Fruit fly (Drosophila melanogaster) whole organism, embryonic: ENCODE measurements around the gene Zip88E.

Experiments used
- CG10267 ChIP-seq: fragments of 200-800 bp; sonication (Bioruptor generic); optimal IDR thresholded peaks from 2 replicates; lab custom pipeline; 2018; ENCODE audit warnings: missing biosample characterization, mild to moderate bottlenecking, missing genetic modification characterization, moderate library complexity
- CG10543 ChIP-seq: fragments of 200-800 bp; sonication (Bioruptor generic); optimal IDR thresholded peaks from 3 replicates; lab custom pipeline; 2017; ENCODE audit warnings: missing biosample characterization, mild to moderate bottlenecking, missing genetic modification characterization, moderate library complexity
- CG12155 ChIP-seq: fragments of 200-800 bp; sonication (Bioruptor generic); optimal IDR thresholded peaks from 3 replicates; lab custom pipeline; 2016; ENCODE audit warnings: missing biosample characterization, missing genetic modification characterization
- CG12659 ChIP-seq: fragments of 200-800 bp; sonication (Bioruptor generic); optimal IDR thresholded peaks from 3 replicates; lab custom pipeline; 2017; ENCODE audit warnings: mild to moderate bottlenecking, missing biosample characterization, missing genetic modification reagents, missing genetic modification characterization
- CG13287 ChIP-seq: fragments of 200-800 bp; sonication (Bioruptor generic); IDR thresholded peaks from 2 replicates; pipeline ENCODE4 v1.3.6; 2022; ENCODE audit warnings: missing biosample characterization, missing genetic modification characterization; ENCODE audit not compliant: partially characterized antibody
- CG14965 ChIP-seq: fragments of 200-800 bp; sonication (Bioruptor generic); optimal IDR thresholded peaks from 2 replicates; lab custom pipeline; 2016; ENCODE audit warnings: missing biosample characterization, missing genetic modification characterization, borderline replicate concordance
- CG15479 ChIP-seq: fragments of 200-800 bp; sonication (Bioruptor generic); optimal IDR thresholded peaks from 3 replicates; lab custom pipeline; 2019; ENCODE audit warnings: missing biosample characterization, mild to moderate bottlenecking, missing genetic modification characterization, moderate library complexity
- CG15514 ChIP-seq: fragments of 200-800 bp; sonication (Bioruptor generic); optimal IDR thresholded peaks from 3 replicates; lab custom pipeline; 2017; ENCODE audit warnings: missing biosample characterization, missing genetic modification characterization, mild to moderate bottlenecking, moderate library complexity, missing genetic modification reagents
- CG15601 ChIP-seq: fragments of 200-800 bp; sonication (Bioruptor generic); optimal IDR thresholded peaks from 3 replicates; lab custom pipeline; 2019; ENCODE audit warnings: missing biosample characterization, mild to moderate bottlenecking, missing genetic modification characterization, moderate library complexity
- CG16863 ChIP-seq: fragments of 200-800 bp; sonication (Bioruptor generic); optimal IDR thresholded peaks from 3 replicates; lab custom pipeline; 2016; ENCODE audit warnings: missing biosample characterization, missing genetic modification characterization
- CG17802 ChIP-seq: fragments of 200-800 bp; sonication (Bioruptor generic); optimal IDR thresholded peaks from 2 replicates; lab custom pipeline; 2018; ENCODE audit warnings: missing biosample characterization, mild to moderate bottlenecking, missing genetic modification characterization, moderate library complexity
- CG17829 ChIP-seq: fragments of 200-800 bp; optimal IDR thresholded peaks from 2 replicates; lab custom pipeline; 2019; ENCODE audit warnings: missing biosample characterization, mild to moderate bottlenecking, missing genetic modification characterization, moderate library complexity
- CG17912 ChIP-seq: fragments of 200-800 bp; sonication (Bioruptor generic); optimal IDR thresholded peaks from 2 replicates; lab custom pipeline; 2018; ENCODE audit warnings: missing biosample characterization, mild to moderate bottlenecking, missing genetic modification characterization
- CG18476 ChIP-seq: fragments of 200-800 bp; sonication (Bioruptor generic); optimal IDR thresholded peaks from 2 replicates; lab custom pipeline; 2016; ENCODE audit warnings: missing biosample characterization, mild to moderate bottlenecking, missing genetic modification characterization
- CG2129 ChIP-seq: fragments of 200-800 bp; sonication (Bioruptor generic); IDR thresholded peaks from 2 replicates; pipeline ENCODE4 v1.3.6; 2022; ENCODE audit warnings: missing biosample characterization, missing genetic modification characterization; ENCODE audit not compliant: partially characterized antibody
- CG30020 ChIP-seq: fragments of 200-800 bp; optimal IDR thresholded peaks from 2 replicates; lab custom pipeline; 2019; ENCODE audit warnings: missing biosample characterization, mild to moderate bottlenecking, missing genetic modification characterization, moderate library complexity
- CG4328 ChIP-seq: fragments of 200-800 bp; sonication (Bioruptor generic); optimal IDR thresholded peaks from 3 replicates; lab custom pipeline; 2017; ENCODE audit warnings: missing biosample characterization, missing genetic modification reagents, missing genetic modification characterization
- CG6175 ChIP-seq: fragments of 200-800 bp; sonication (Bioruptor generic); IDR thresholded peaks from 3 replicates; pipeline ENCODE4 v1.3.6; 2022; ENCODE audit warnings: missing biosample characterization, missing genetic modification characterization
- CG6791 ChIP-seq: fragments of 200-800 bp; sonication (Bioruptor generic); IDR thresholded peaks from 3 replicates; pipeline ENCODE4 v1.3.6; 2022; ENCODE audit warnings: missing biosample characterization, missing genetic modification characterization; ENCODE audit not compliant: partially characterized antibody
- CG7839 ChIP-seq: fragments of 200-800 bp; sonication (Bioruptor generic); optimal IDR thresholded peaks from 3 replicates; lab custom pipeline; 2018; ENCODE audit warnings: missing biosample characterization, mild to moderate bottlenecking, missing genetic modification characterization, moderate library complexity
- CG8944 ChIP-seq: fragments of 200-800 bp; sonication (Bioruptor generic); optimal IDR thresholded peaks from 3 replicates; lab custom pipeline; 2016; ENCODE audit warnings: missing biosample characterization, missing genetic modification characterization
- CG9817 ChIP-seq: fragments of 200-800 bp; sonication (Bioruptor generic); optimal IDR thresholded peaks from 2 replicates; lab custom pipeline; 2018; ENCODE audit warnings: missing biosample characterization, mild to moderate bottlenecking, missing genetic modification characterization, moderate library complexity
- CG9932 ChIP-seq: fragments of 200-800 bp; sonication (Bioruptor generic); IDR thresholded peaks from 2 replicates; pipeline ENCODE4 v1.3.6; 2022; ENCODE audit warnings: missing biosample characterization, missing genetic modification characterization
- Dad ChIP-seq: fragments of 200-800 bp; sonication (Bioruptor generic); optimal IDR thresholded peaks from 3 replicates; lab custom pipeline; 2016; ENCODE audit warnings: missing biosample characterization, missing genetic modification characterization
- Deaf1 ChIP-seq: fragments of 200-800 bp; optimal IDR thresholded peaks from 3 replicates; lab custom pipeline; 2019; ENCODE audit warnings: missing biosample characterization, mild to moderate bottlenecking, missing genetic modification characterization, moderate library complexity
- Dip2 ChIP-seq: fragments of 200-800 bp; sonication (Bioruptor generic); IDR thresholded peaks from 2 replicates; pipeline ENCODE4 v1.3.6; 2022; ENCODE audit warnings: missing biosample characterization, missing genetic modification characterization
- HLH4C ChIP-seq: fragments of 200-800 bp; sonication (Bioruptor generic); IDR thresholded peaks from 3 replicates; pipeline ENCODE4 v1.3.6; 2022; ENCODE audit warnings: missing biosample characterization, missing genetic modification characterization; ENCODE audit not compliant: partially characterized antibody
- Hey ChIP-seq: fragments of 200-800 bp; sonication (Bioruptor generic); optimal IDR thresholded peaks from 3 replicates; lab custom pipeline; 2018; ENCODE audit warnings: missing biosample characterization, mild to moderate bottlenecking, missing genetic modification characterization
- Hr3 ChIP-seq: fragments of 200-800 bp; sonication (Bioruptor generic); optimal IDR thresholded peaks from 3 replicates; lab custom pipeline; 2016; ENCODE audit warnings: missing biosample characterization, missing genetic modification characterization
- Lim3 ChIP-seq: fragments of 200-800 bp; sonication (Bioruptor generic); IDR thresholded peaks from 2 replicates; pipeline ENCODE4 v1.3.6; 2022; ENCODE audit warnings: missing biosample characterization, missing genetic modification characterization
- Opbp ChIP-seq: fragments of 200-800 bp; sonication (Bioruptor generic); IDR thresholded peaks from 3 replicates; pipeline ENCODE4 v1.3.6; 2022; ENCODE audit warnings: missing biosample characterization, missing genetic modification characterization; ENCODE audit not compliant: partially characterized antibody
- Xbp1 ChIP-seq: fragments of 200-800 bp; sonication (Bioruptor generic); optimal IDR thresholded peaks from 3 replicates; lab custom pipeline; 2016; ENCODE audit warnings: missing biosample characterization, mild to moderate bottlenecking, missing genetic modification characterization
- ara ChIP-seq: fragments of 200-800 bp; sonication (Bioruptor generic); IDR thresholded peaks from 2 replicates; pipeline ENCODE4 v1.3.6; 2022; ENCODE audit warnings: missing biosample characterization, missing genetic modification characterization
- cad ChIP-seq: fragments of >200 bp; optimal IDR thresholded peaks from 2 replicates; lab custom pipeline; 2017; ENCODE audit warnings: missing biosample characterization, missing genetic modification characterization
- cas ChIP-seq: fragments of 200-800 bp; sonication (Bioruptor generic); IDR thresholded peaks from 2 replicates; pipeline ENCODE4 v1.3.6; 2022; ENCODE audit warnings: missing biosample characterization, missing genetic modification characterization
- crc ChIP-seq: fragments of 200-800 bp; sonication (Bioruptor generic); optimal IDR thresholded peaks from 2 replicates; lab custom pipeline; 2016; ENCODE audit warnings: missing biosample characterization, missing genetic modification characterization
- cwo ChIP-seq: fragments of 200-800 bp; sonication (Bioruptor generic); optimal IDR thresholded peaks from 3 replicates; lab custom pipeline; 2017; ENCODE audit warnings: missing biosample characterization, missing genetic modification characterization, mild to moderate bottlenecking, moderate library complexity, missing genetic modification reagents
- fd102C ChIP-seq: fragments of 200-800 bp; sonication (Bioruptor generic); optimal IDR thresholded peaks from 2 replicates; lab custom pipeline; 2018; ENCODE audit warnings: missing biosample characterization, mild to moderate bottlenecking, missing genetic modification characterization, moderate library complexity
- jigr1 ChIP-seq: fragments of 200-800 bp; sonication (Bioruptor generic); IDR thresholded peaks from 3 replicates; pipeline ENCODE4 v1.3.6; 2022; ENCODE audit warnings: missing biosample characterization, missing genetic modification characterization
- lbe ChIP-seq: fragments of 200-800 bp; sonication (Bioruptor generic); optimal IDR thresholded peaks from 2 replicates; lab custom pipeline; 2016; ENCODE audit warnings: missing biosample characterization, mild to moderate bottlenecking, missing genetic modification characterization
- lilli ChIP-seq: fragments of 200-800 bp; sonication (Bioruptor generic); optimal IDR thresholded peaks from 3 replicates; lab custom pipeline; 2016; ENCODE audit warnings: missing biosample characterization, missing genetic modification characterization
- phol ChIP-seq: fragments of 200-800 bp; sonication (Bioruptor generic); optimal IDR thresholded peaks from 3 replicates; lab custom pipeline; 2018; ENCODE audit warnings: missing biosample characterization, mild to moderate bottlenecking, missing genetic modification characterization, moderate library complexity
- pita ChIP-seq: fragments of 200-800 bp; sonication (Bioruptor generic); optimal IDR thresholded peaks from 2 replicates; lab custom pipeline; 2017; ENCODE audit warnings: missing biosample characterization, mild to moderate bottlenecking, missing genetic modification characterization
- sc ChIP-seq, 3 experiments: fragments of >200 bp in 2 of 3; fragments of 200-800 bp in 1 of 3; sonication (Bioruptor generic) in 1 of 3; optimal IDR thresholded peaks; 2 replicates in 2 of 3; 3 replicates in 1 of 3; lab custom pipeline; 2017; ENCODE audit warnings: mild to moderate bottlenecking in 1 of 3, missing biosample characterization in 1 of 3, missing genetic modification characterization in 1 of 3, missing genetic modification reagents in 1 of 3
- seq ChIP-seq: fragments of 200-800 bp; sonication (Bioruptor generic); IDR thresholded peaks from 2 replicates; pipeline ENCODE4 v1.3.6; 2022; ENCODE audit warnings: missing biosample characterization, missing genetic modification characterization
- so ChIP-seq: fragments of 200-800 bp; sonication (Bioruptor generic); IDR thresholded peaks from 3 replicates; pipeline ENCODE4 v1.3.6; 2022; ENCODE audit warnings: missing biosample characterization, missing genetic modification characterization
- stwl ChIP-seq: fragments of 200-800 bp; sonication (Bioruptor generic); optimal IDR thresholded peaks from 3 replicates; lab custom pipeline; 2018; ENCODE audit warnings: missing biosample characterization, mild to moderate bottlenecking, missing genetic modification characterization, moderate library complexity
- sug ChIP-seq: fragments of 200-800 bp; optimal IDR thresholded peaks from 2 replicates; lab custom pipeline; 2019; ENCODE audit warnings: missing biosample characterization, mild to moderate bottlenecking, missing genetic modification characterization, moderate library complexity
- zfh1 ChIP-seq: fragments of 200-800 bp; sonication (Bioruptor generic); IDR thresholded peaks from 3 replicates; pipeline ENCODE4 v1.3.6; 2022; ENCODE audit warnings: missing biosample characterization, missing genetic modification characterization

Zip88E gene

DNA sequence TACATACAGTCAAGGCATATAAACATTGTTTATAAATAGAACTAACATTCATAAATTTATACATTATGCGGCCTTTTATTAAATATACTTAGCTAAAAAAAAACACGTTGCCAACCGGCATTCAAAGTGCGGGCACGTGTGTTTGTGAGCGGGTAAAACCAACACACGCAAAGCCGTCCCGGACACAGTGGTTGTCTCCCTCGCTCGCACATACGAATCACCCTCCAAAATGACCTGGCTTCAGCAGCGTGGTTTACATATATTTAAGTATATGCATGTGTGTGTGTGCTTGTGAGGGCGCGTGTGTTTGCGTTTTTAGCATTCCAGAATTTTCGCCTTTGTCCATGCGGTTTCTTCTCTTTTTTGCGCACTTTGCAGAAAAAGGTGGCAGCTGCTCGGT, 25.0 kb upstream of the Zip88E start (continued):
- peak; percentile 30 for TF ChIP-seq lbe (GFP tag; lab: Kevin White, UChicago)
- peak; percentile 70 for TF ChIP-seq CG10543
- no peak for TF ChIP-seq CG8944
- peak; percentile 68 for TF ChIP-seq CG17912 (GFP tag; lab: Kevin White, UChicago)
- peak; percentile 64 for TF ChIP-seq Hey
- 0 out of 3 replicates have a peak, but pooled peaks have one; percentile 9 for TF ChIP-seq Opbp (GFP tag; lab: Robert Waterston, UW)
- no peak for TF ChIP-seq zfh1 (GFP tag; lab: Robert Waterston, UW)
- TF ChIP-seq CG18476 (GFP tag; lab: Kevin White, UChicago) = no peak
- TF ChIP-seq lilli = peak; percentile 30
- peak; percentile 82 for TF ChIP-seq CG15479
- peak; percentile 81 for TF ChIP-seq cwo
- no peak for TF ChIP-seq phol (tag; lab: Kevin White, UChicago)
- no peak for TF ChIP-seq cas (GFP tag; lab: Robert Waterston, UW)
- TF ChIP-seq, all 482 proteins: peak for 59

- TF ChIP-seq sug (peak; percentile 30), crc (GFP tag; lab: Kevin White, UChicago) (no peak), CG12659 (no peak), CG10267 (tag; lab: Kevin White, UChicago) (no peak), CG15514 (GFP tag; lab: Kevin White, UChicago) (no peak), CG30020 (tag; lab: Kevin White, UChicago) (no peak), Xbp1 (GFP tag; lab: Kevin White, UChicago) (no peak), CG9817 (tag; lab: Kevin White, UChicago) (no peak), Hey (no peak), fd102C (GFP tag; lab: Kevin White, UChicago) (no peak), CG7839 (tag; lab: Kevin White, UChicago) (no peak), CG15601 (tag; lab: Kevin White, UChicago) (no peak), cad (GFP tag; lab: Kevin White, UChicago) (no peak), Opbp (GFP tag; lab: Robert Waterston, UW) (no peak), HLH4C (no peak), CG2129 (GFP tag; lab: Robert Waterston, UW) (no peak), ara (GFP tag; lab: Robert Waterston, UW) (no peak), Dip2 (GFP tag; lab: Robert Waterston, UW) (no peak), Hr3 (GFP tag; lab: Kevin White, UChicago) (no peak), CG16863 (GFP tag; lab: Kevin White, UChicago) (no peak), CG14965 (GFP tag; lab: Kevin White, UChicago) (no peak), stwl (tag; lab: Kevin White, UChicago) (no peak), jigr1 (GFP tag; lab: Robert Waterston, UW) (no peak), Dad (no peak), CG6175 (GFP tag; lab: Robert Waterston, UW) (no peak), CG6791 (GFP tag; lab: Robert Waterston, UW) (no peak), seq (no peak), Deaf1 (tag; lab: Kevin White, UChicago) (no peak), sc (optimal IDR thresholded peaks at IDR 0.05; lab: Kevin White, UChicago) (no peak), sc (GFP tag; optimal IDR thresholded peaks at IDR 0.05; lab: Kevin White, UChicago) (no peak), CG13287 (GFP tag; lab: Robert Waterston, UW) (no peak), CG17802 (no peak), CG4328 (GFP tag; lab: Kevin White, UChicago) (no peak), so (GFP tag; lab: Robert Waterston, UW) (no peak), CG9932 (GFP tag; lab: Robert Waterston, UW) (no peak), CG17829 (tag; lab: Kevin White, UChicago) (no peak), Lim3 (GFP tag; lab: Robert Waterston, UW) (no peak), pita (no peak), CG12155 (GFP tag; lab: Kevin White, UChicago) (no peak)
These were observed 21.9 kb upstream of the Zip88E start for dm6 chr3R:15246601-15247000.
